Fruit fly (Drosophila melanogaster) Kc167 (cell line): ENCODE data around the gene CG32365.

Source experiments
- Myc ChIP-seq: fragments of >200 bp; optimal IDR thresholded peaks from 2 replicates; lab custom pipeline; 2017; ENCODE audit warnings: missing external identifiers
- Sin3A ChIP-seq: fragments of >200 bp; optimal IDR thresholded peaks from 2 replicates; lab custom pipeline; 2018; ENCODE audit warnings: missing external identifiers
- h ChIP-seq: fragments of >200 bp; optimal IDR thresholded peaks from 3 replicates; lab custom pipeline; 2018; ENCODE audit warnings: missing external identifiers
- insv ChIP-seq: fragments of >200 bp; optimal IDR thresholded peaks from 3 replicates; lab custom pipeline; 2018; ENCODE audit warnings: missing external identifiers
- psq ChIP-seq: fragments of >200 bp; optimal IDR thresholded peaks from 2 replicates; lab custom pipeline; 2017; ENCODE audit warnings: missing external identifiers
- ttk ChIP-seq: sonication (Bioruptor generic); optimal IDR thresholded peaks from 2 replicates; lab custom pipeline; 2017; ENCODE audit warnings: missing external identifiers

The CG32365 gene

dm6 chr3L:7904560-7904959, 35.7 kb downstream of the CG32365 start:
- no peak for TF ChIP-seq Sin3A (lab: Kevin White, UChicago)
- no peak for TF ChIP-seq psq (lab: Kevin White, UChicago)
- no peak for TF ChIP-seq h (lab: Kevin White, UChicago)
- TF ChIP-seq Myc (lab: Kevin White, UChicago), result no peak
- TF ChIP-seq ttk, result no peak
- TF ChIP-seq insv (lab: Kevin White, UChicago), result no peak

- TF ChIP-seq insv (lab: Kevin White, UChicago) (no peak), h (lab: Kevin White, UChicago) (no peak), ttk (no peak), psq (lab: Kevin White, UChicago) (no peak), Myc (lab: Kevin White, UChicago) (no peak)
These were observed 41.0 kb downstream of the CG32365 start for dm6 chr3L:7909695-7910463.

dm6 chr3L:7910916-7911467, 42.1 kb downstream of the CG32365 start:
- no peak for TF ChIP-seq Myc (lab: Kevin White, UChicago)
- no peak for TF ChIP-seq h (lab: Kevin White, UChicago)
- no peak for TF ChIP-seq insv (lab: Kevin White, UChicago)
- no peak for TF ChIP-seq psq (lab: Kevin White, UChicago)
- no peak for TF ChIP-seq ttk
- no peak for TF ChIP-seq Sin3A (lab: Kevin White, UChicago)

- TF ChIP-seq insv (lab: Kevin White, UChicago) (no peak), ttk (no peak), Sin3A (lab: Kevin White, UChicago) (no peak), Myc (lab: Kevin White, UChicago) (no peak), psq (lab: Kevin White, UChicago) (no peak), h (lab: Kevin White, UChicago) (no peak)
These were observed 43.1 kb downstream of the CG32365 start, which contains the start of the genes pbl and CG8281 for dm6 chr3L:7911765-7912556. Gene pbl (minus strand): TSS chr3L:7911954. Gene CG8281 (plus strand): TSS chr3L:7912463.

dm6 chr3L:7914969-7915596, 46.2 kb downstream of the CG32365 start, which contains the start of gene Tmem43:
Gene Tmem43 (minus strand): TSS chr3L:7915120.
- no peak for TF ChIP-seq h (lab: Kevin White, UChicago)
- no peak for TF ChIP-seq ttk
- TF ChIP-seq psq (lab: Kevin White, UChicago), result no peak
- no peak for TF ChIP-seq Sin3A (lab: Kevin White, UChicago)
- no peak for TF ChIP-seq insv (lab: Kevin White, UChicago)
- no peak for TF ChIP-seq Myc (lab: Kevin White, UChicago)

dm6 chr3L:7915808-7916619, 47.2 kb downstream of the CG32365 start:
- no peak for TF ChIP-seq Myc (lab: Kevin White, UChicago)

- TF ChIP-seq ttk (no peak), psq (lab: Kevin White, UChicago) (no peak), Sin3A (lab: Kevin White, UChicago) (no peak), h (lab: Kevin White, UChicago) (no peak), insv (lab: Kevin White, UChicago) (no peak), Myc (lab: Kevin White, UChicago) (no peak)
These were observed 65.4 kb downstream of the CG32365 start for dm6 chr3L:7934200-7934599.

dm6 chr3L:7934857-7935256, 66.0 kb downstream of the CG32365 start:
- TF ChIP-seq Myc (lab: Kevin White, UChicago) (no peak), h (lab: Kevin White, UChicago) (no peak), insv (lab: Kevin White, UChicago) (no peak), psq (lab: Kevin White, UChicago) (no peak), Sin3A (lab: Kevin White, UChicago) (no peak), ttk (no peak)

dm6 chr3L:7935409-7935932, 66.6 kb downstream of the CG32365 start:
- TF ChIP-seq insv (lab: Kevin White, UChicago) (no peak), ttk (no peak), psq (lab: Kevin White, UChicago) (no peak)

- no peak for TF ChIP-seq ttk
- TF ChIP-seq insv (lab: Kevin White, UChicago), result no peak
- TF ChIP-seq h (lab: Kevin White, UChicago), result no peak
- no peak for TF ChIP-seq Myc (lab: Kevin White, UChicago)
- no peak for TF ChIP-seq psq (lab: Kevin White, UChicago)
- no peak for TF ChIP-seq Sin3A (lab: Kevin White, UChicago)
These were observed 67.2 kb downstream of the CG32365 start, which contains the start of the genes syd and Srp9 for dm6 chr3L:7935933-7936494. Gene syd (minus strand): TSS chr3L:7936120. Gene Srp9 (plus strand): TSS chr3L:7936373.
